Fruit fly (Drosophila melanogaster) Kc167 (cell line): ENCODE measurements around the gene fzy.

Source experiments
- Sin3A ChIP-seq: fragments of >200 bp; optimal IDR thresholded peaks from 2 replicates; lab custom pipeline; 2018; ENCODE audit warnings: missing external identifiers
- insv ChIP-seq: fragments of >200 bp; optimal IDR thresholded peaks from 3 replicates; lab custom pipeline; 2018; ENCODE audit warnings: missing external identifiers

DNA sequence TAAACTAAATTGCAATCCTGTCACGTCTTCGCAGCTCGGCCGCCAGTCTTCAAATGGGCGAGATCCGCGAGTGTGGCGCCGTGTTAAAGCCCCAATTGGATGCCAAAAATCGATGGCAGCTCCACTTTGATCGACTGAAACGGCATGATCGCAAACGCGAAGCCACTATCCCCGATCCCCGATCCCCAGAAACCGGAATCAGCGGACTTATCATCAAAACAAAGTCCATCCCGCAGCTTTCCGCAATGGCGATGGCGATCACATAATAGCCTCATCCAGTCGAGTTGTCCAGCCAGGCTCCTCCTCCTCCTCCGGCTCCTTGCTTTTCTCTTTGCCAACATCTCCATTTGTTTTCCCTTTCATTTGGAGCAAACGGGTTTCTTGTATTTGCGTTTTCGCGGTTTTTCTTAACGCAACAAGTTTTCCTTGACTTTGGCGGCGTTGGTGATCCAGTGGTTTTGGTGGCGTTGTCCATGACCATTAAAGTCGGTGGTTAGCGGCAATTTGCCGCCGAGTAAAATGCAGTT lies 17.7 kb upstream of the fzy start, which contains the start of gene CG13258:
- TF ChIP-seq Sin3A = no peak
- TF ChIP-seq insv (lab: Kevin White, UChicago) = no peak
